Worm (Caenorhabditis elegans): ENCODE measurements around the gene dgk-2.

dgk-2 gene

DNA sequence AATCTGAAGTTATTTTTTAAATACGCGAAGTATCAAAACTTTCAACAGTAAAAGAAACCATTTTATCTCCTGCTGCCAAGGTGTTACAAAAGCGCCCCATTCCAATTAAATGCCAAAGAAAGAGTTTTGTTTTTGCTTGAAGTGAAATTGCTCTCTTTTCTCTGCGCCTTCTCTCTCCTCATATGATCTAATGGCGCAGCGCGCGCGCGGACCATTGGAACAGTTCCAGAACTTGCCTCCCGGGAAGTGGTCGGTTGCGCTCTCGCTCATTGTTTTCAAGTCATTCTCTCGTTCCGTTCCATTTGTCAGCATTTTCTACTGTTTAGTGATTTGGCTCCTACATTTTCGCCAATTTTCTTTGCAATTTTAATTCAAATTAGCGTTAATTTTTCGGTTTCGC is 52.3 kb downstream of the dgk-2 start:
- no peak for TF ChIP-seq ceh-24 (tag; optimal IDR thresholded peaks at IDR 0.05)
- no peak for TF ChIP-seq C38D4.7 (GFP tag; optimal IDR thresholded peaks at IDR 0.05)
- no peak for TF ChIP-seq odd-2 (tag; optimal IDR thresholded peaks at IDR 0.05)
- no peak for TF ChIP-seq Y22D7AL.16 (tag; optimal IDR thresholded peaks at IDR 0.05)
- no peak for TF ChIP-seq tbx-2 (tag; optimal IDR thresholded peaks at IDR 0.05)
- no peak for TF ChIP-seq fkh-6 (tag; optimal IDR thresholded peaks at IDR 0.05)
- TF ChIP-seq pros-1 (tag; optimal IDR thresholded peaks at IDR 0.05): no peak
- no peak for TF ChIP-seq ref-2 (tag; optimal IDR thresholded peaks at IDR 0.05)
- no peak for TF ChIP-seq hlh-30 (tag; optimal IDR thresholded peaks at IDR 0.05; ENCODE audit: insufficient read depth)
- no peak for TF ChIP-seq pha-2 (tag; optimal IDR thresholded peaks at IDR 0.05)
- no peak for TF ChIP-seq sox-4 (tag; optimal IDR thresholded peaks at IDR 0.05)
- TF ChIP-seq T23F11.4 (GFP tag; optimal IDR thresholded peaks at IDR 0.05): no peak
- TF ChIP-seq pax-1 (tag; optimal IDR thresholded peaks at IDR 0.05): no peak
- no peak for TF ChIP-seq K09A11.1 (tag; optimal IDR thresholded peaks at IDR 0.05; ENCODE audit: insufficient read depth)
- TF ChIP-seq lim-6 (tag; optimal IDR thresholded peaks at IDR 0.05): no peak
- no peak for TF ChIP-seq ceh-14 (tag; optimal IDR thresholded peaks at IDR 0.05)
- TF ChIP-seq ets-4 (tag; optimal IDR thresholded peaks at IDR 0.05): no peak
- no peak for TF ChIP-seq rnt-1 (tag; optimal IDR thresholded peaks at IDR 0.05)
- TF ChIP-seq ztf-16 (tag; optimal IDR thresholded peaks at IDR 0.05): no peak
- TF ChIP-seq hlh-15 (tag; optimal IDR thresholded peaks at IDR 0.05): no peak

DNA sequence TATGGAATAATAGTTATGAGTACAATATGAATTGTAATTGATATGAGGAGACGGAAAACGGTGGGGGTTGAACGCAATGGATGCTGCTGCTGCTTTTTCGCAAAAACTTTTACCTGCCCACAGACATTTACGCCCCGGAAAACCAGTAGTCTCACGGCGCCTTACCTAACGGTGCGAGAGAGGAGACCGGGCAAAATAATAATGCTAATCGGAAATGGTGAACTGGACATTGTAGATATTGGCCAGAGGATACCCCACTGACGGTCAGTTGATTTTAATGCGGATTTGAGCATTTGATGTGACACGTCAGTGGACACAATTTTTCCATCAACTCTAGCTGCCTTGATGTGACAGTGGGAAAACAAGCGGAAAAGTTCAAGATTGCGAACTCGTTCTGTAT is 55.9 kb downstream of the dgk-2 start, which contains the start of gene mltn-13:
mltn-13 (minus strand) TSS at position 101 of the 400 bp plus-strand sequence.
- TF ChIP-seq nhr-11 (tag; optimal IDR thresholded peaks at IDR 0.05) (no peak), unc-55 (GFP tag; optimal IDR thresholded peaks at IDR 0.05) (no peak), ceh-18 (tag; optimal IDR thresholded peaks at IDR 0.05) (no peak), syd-9 (tag; optimal IDR thresholded peaks at IDR 0.05) (no peak), unc-86 (tag; optimal IDR thresholded peaks at IDR 0.05) (no peak), F13H6.1 (tag; optimal IDR thresholded peaks at IDR 0.05) (no peak), ceh-2 (tag; optimal IDR thresholded peaks at IDR 0.05) (no peak), T23F11.4 (GFP tag; optimal IDR thresholded peaks at IDR 0.05) (no peak), gmeb-2 (tag; optimal IDR thresholded peaks at IDR 0.05) (no peak), pax-1 (tag; optimal IDR thresholded peaks at IDR 0.05) (no peak), nfya-1 (tag; optimal IDR thresholded peaks at IDR 0.05) (no peak)
